Fruit fly (Drosophila melanogaster) whole organism, embryonic: ENCODE results near the gene sud1.

Experiments
- ATbp ChIP-seq: fragments of 200-800 bp; sonication (Bioruptor generic); optimal IDR thresholded peaks from 2 replicates; lab custom pipeline; 2017; ENCODE audit warnings: missing biosample characterization, mild to moderate bottlenecking, missing genetic modification characterization, missing genetic modification reagents
- CG10431 ChIP-seq: fragments of 200-800 bp; sonication (Bioruptor generic); optimal IDR thresholded peaks from 3 replicates; lab custom pipeline; 2018; ENCODE audit warnings: missing biosample characterization, mild to moderate bottlenecking, missing genetic modification characterization
- CG11093 ChIP-seq: fragments of 200-800 bp; sonication (Bioruptor generic); IDR thresholded peaks from 3 replicates; pipeline ENCODE4 v1.3.6; 2022; ENCODE audit warnings: missing biosample characterization, missing genetic modification characterization
- CG1233 ChIP-seq: fragments of 200-800 bp; sonication (Bioruptor generic); optimal IDR thresholded peaks from 4 replicates; lab custom pipeline; 2018; ENCODE audit warnings: missing biosample characterization, mild to moderate bottlenecking, missing genetic modification characterization
- CG13775 ChIP-seq: fragments of 200-800 bp; sonication (Bioruptor generic); optimal IDR thresholded peaks from 3 replicates; lab custom pipeline; 2017; ENCODE audit warnings: missing biosample characterization, mild to moderate bottlenecking, missing genetic modification characterization
- CG13894 ChIP-seq: fragments of 200-800 bp; sonication (Bioruptor generic); optimal IDR thresholded peaks from 3 replicates; lab custom pipeline; 2018; ENCODE audit warnings: missing biosample characterization, mild to moderate bottlenecking, missing genetic modification characterization, moderate library complexity
- CG17359 ChIP-seq: fragments of 200-800 bp; sonication (Bioruptor generic); optimal IDR thresholded peaks from 3 replicates; lab custom pipeline; 2018; ENCODE audit warnings: missing biosample characterization, mild to moderate bottlenecking, missing genetic modification characterization, moderate library complexity
- CG17612 ChIP-seq: fragments of 200-800 bp; sonication (Bioruptor generic); IDR thresholded peaks from 2 replicates; pipeline ENCODE4 v1.3.6; 2022; ENCODE audit warnings: missing biosample characterization, missing genetic modification characterization
- CG1792 ChIP-seq: fragments of 200-800 bp; sonication (Bioruptor generic); optimal IDR thresholded peaks from 2 replicates; lab custom pipeline; 2016; ENCODE audit warnings: missing biosample characterization, missing genetic modification characterization
- CG18599 ChIP-seq: fragments of 200-800 bp; sonication (Bioruptor generic); optimal IDR thresholded peaks from 3 replicates; lab custom pipeline; 2017; ENCODE audit warnings: missing biosample characterization, missing genetic modification characterization, mild to moderate bottlenecking, moderate library complexity, missing genetic modification reagents
- CG18764 ChIP-seq: fragments of 200-800 bp; sonication (Bioruptor generic); optimal IDR thresholded peaks from 3 replicates; lab custom pipeline; 2016; ENCODE audit warnings: missing biosample characterization, missing genetic modification characterization
- CG30020 ChIP-seq: fragments of 200-800 bp; optimal IDR thresholded peaks from 2 replicates; lab custom pipeline; 2019; ENCODE audit warnings: missing biosample characterization, mild to moderate bottlenecking, missing genetic modification characterization, moderate library complexity
- CG30431 ChIP-seq: fragments of 200-800 bp; sonication (Bioruptor generic); optimal IDR thresholded peaks from 2 replicates; lab custom pipeline; 2017; ENCODE audit warnings: missing biosample characterization, missing genetic modification characterization
- CG3065 ChIP-seq: fragments of 200-800 bp; sonication (Bioruptor generic); optimal IDR thresholded peaks from 2 replicates; lab custom pipeline; 2016; ENCODE audit warnings: missing biosample characterization, missing genetic modification characterization
- CG33557 ChIP-seq: fragments of 200-800 bp; sonication (Bioruptor generic); optimal IDR thresholded peaks from 2 replicates; lab custom pipeline; 2019; ENCODE audit warnings: missing biosample characterization, mild to moderate bottlenecking, missing genetic modification characterization, moderate library complexity
- CG7271 ChIP-seq: fragments of 200-800 bp; sonication (Bioruptor generic); optimal IDR thresholded peaks from 2 replicates; lab custom pipeline; 2018; ENCODE audit warnings: missing biosample characterization, mild to moderate bottlenecking, missing genetic modification characterization, moderate library complexity
- CG7786 ChIP-seq: fragments of 200-800 bp; sonication (Bioruptor generic); optimal IDR thresholded peaks from 2 replicates; lab custom pipeline; 2016; ENCODE audit warnings: missing biosample characterization, missing genetic modification characterization
- CG8359 ChIP-seq: fragments of 200-800 bp; sonication (Bioruptor generic); optimal IDR thresholded peaks from 2 replicates; lab custom pipeline; 2017; ENCODE audit warnings: missing biosample characterization, mild to moderate bottlenecking, missing genetic modification characterization, borderline replicate concordance
- D ChIP-seq, 2 experiments: fragments of 200-800 bp in 1 of 2; fragments of >200 bp in 1 of 2; sonication (Bioruptor generic) in 1 of 2; optimal IDR thresholded peaks; 2 replicates in 1 of 2; 3 replicates in 1 of 2; lab custom pipeline; 2017; ENCODE audit warnings: mild to moderate bottlenecking in 1 of 2, missing biosample characterization in 1 of 2, missing genetic modification characterization in 1 of 2, missing genetic modification reagents in 1 of 2
- D19A ChIP-seq: fragments of 200-800 bp; optimal IDR thresholded peaks from 3 replicates; lab custom pipeline; 2019; ENCODE audit warnings: missing biosample characterization, mild to moderate bottlenecking, missing genetic modification characterization, moderate library complexity
- D19B ChIP-seq: fragments of 200-800 bp; sonication (Bioruptor generic); optimal IDR thresholded peaks from 2 replicates; lab custom pipeline; 2017; ENCODE audit warnings: missing biosample characterization, mild to moderate bottlenecking, missing genetic modification characterization
- Lim3 ChIP-seq: fragments of 200-800 bp; sonication (Bioruptor generic); IDR thresholded peaks from 2 replicates; pipeline ENCODE4 v1.3.6; 2022; ENCODE audit warnings: missing biosample characterization, missing genetic modification characterization
- Oli ChIP-seq: fragments of 200-800 bp; sonication (Bioruptor generic); optimal IDR thresholded peaks from 2 replicates; lab custom pipeline; 2018; ENCODE audit warnings: missing biosample characterization, mild to moderate bottlenecking, missing genetic modification characterization, moderate library complexity
- Opbp ChIP-seq: fragments of 200-800 bp; sonication (Bioruptor generic); IDR thresholded peaks from 3 replicates; pipeline ENCODE4 v1.3.6; 2022; ENCODE audit warnings: missing biosample characterization, missing genetic modification characterization; ENCODE audit not compliant: partially characterized antibody
- Spps ChIP-seq: fragments of 200-800 bp; sonication (Bioruptor generic); optimal IDR thresholded peaks from 2 replicates; lab custom pipeline; 2018; ENCODE audit warnings: missing biosample characterization, mild to moderate bottlenecking, missing genetic modification characterization
- Trl ChIP-seq, 3 experiments: fragments of >200 bp in 2 of 3; fragments of 200-800 bp in 1 of 3; sonication (Bioruptor generic) in 1 of 3; optimal IDR thresholded peaks; 2 replicates in 1 of 3; 3 replicates in 2 of 3; lab custom pipeline; 2016 to 2017; ENCODE audit warnings: missing biosample characterization in 1 of 3, missing genetic modification characterization in 1 of 3
- al ChIP-seq: fragments of 200-800 bp; sonication (Bioruptor generic); IDR thresholded peaks from 2 replicates; pipeline ENCODE4 v1.3.6; 2022; ENCODE audit warnings: missing biosample characterization, missing genetic modification characterization
- bigmax ChIP-seq: fragments of 200-800 bp; sonication (Bioruptor generic); optimal IDR thresholded peaks from 2 replicates; lab custom pipeline; 2018; ENCODE audit warnings: missing biosample characterization, mild to moderate bottlenecking, missing genetic modification characterization
- cas ChIP-seq: fragments of 200-800 bp; sonication (Bioruptor generic); IDR thresholded peaks from 2 replicates; pipeline ENCODE4 v1.3.6; 2022; ENCODE audit warnings: missing biosample characterization, missing genetic modification characterization
- croc ChIP-seq: fragments of 200-800 bp; sonication (Bioruptor generic); conservative IDR thresholded peaks from 3 replicates; pipeline ENCODE4 v1.3.6; 2022; ENCODE audit warnings: missing biosample characterization, missing genetic modification characterization
- esg ChIP-seq: fragments of 200-800 bp; sonication (Bioruptor generic); conservative IDR thresholded peaks from 2 replicates; pipeline ENCODE4 v1.3.6; 2022; ENCODE audit warnings: missing biosample characterization, missing genetic modification characterization
- ewg ChIP-seq: fragments of 200-800 bp; sonication (Bioruptor generic); optimal IDR thresholded peaks from 3 replicates; lab custom pipeline; 2017; ENCODE audit warnings: mild to moderate bottlenecking, missing biosample characterization, missing genetic modification reagents, missing genetic modification characterization
- ftz-f1 ChIP-seq: fragments of 200-800 bp; sonication (Bioruptor generic); optimal IDR thresholded peaks from 2 replicates; lab custom pipeline; 2016; ENCODE audit warnings: missing biosample characterization, missing genetic modification characterization
- fu2 ChIP-seq: fragments of 200-800 bp; sonication (Bioruptor generic); optimal IDR thresholded peaks from 2 replicates; lab custom pipeline; 2016; ENCODE audit warnings: missing biosample characterization, missing genetic modification characterization
- gcm2 ChIP-seq: fragments of 200-800 bp; sonication (Bioruptor generic); optimal IDR thresholded peaks from 2 replicates; lab custom pipeline; 2016; ENCODE audit warnings: missing biosample characterization, missing genetic modification characterization
- gt ChIP-seq: fragments of 200-800 bp; sonication (Bioruptor generic); IDR thresholded peaks from 2 replicates; pipeline ENCODE4 v1.3.6; 2022; ENCODE audit warnings: missing biosample characterization, missing genetic modification characterization
- ham ChIP-seq: fragments of 200-800 bp; sonication (Bioruptor generic); IDR thresholded peaks from 2 replicates; pipeline ENCODE4 v1.3.6; 2022; ENCODE audit warnings: missing biosample characterization, missing genetic modification characterization
- jing ChIP-seq: fragments of 200-800 bp; sonication (Bioruptor generic); optimal IDR thresholded peaks from 2 replicates; lab custom pipeline; 2018; ENCODE audit warnings: missing biosample characterization, mild to moderate bottlenecking, missing genetic modification characterization
- jumu ChIP-seq: fragments of 200-800 bp; sonication (Bioruptor generic); optimal IDR thresholded peaks from 3 replicates; lab custom pipeline; 2016; ENCODE audit warnings: missing biosample characterization, missing genetic modification characterization
- klu ChIP-seq: fragments of 200-800 bp; sonication (Bioruptor generic); IDR thresholded peaks from 2 replicates; pipeline ENCODE4 v1.3.6; 2022; ENCODE audit warnings: missing biosample characterization, missing genetic modification characterization
- peb ChIP-seq: fragments of 200-800 bp; sonication (Bioruptor generic); IDR thresholded peaks from 2 replicates; pipeline ENCODE4 v1.3.6; 2022; ENCODE audit warnings: missing biosample characterization, missing genetic modification characterization
- prd ChIP-seq, 3 experiments: fragments of >200 bp in 2 of 3; fragments of 200-800 bp in 1 of 3; sonication (Bioruptor generic) in 1 of 3; optimal IDR thresholded peaks in 2 of 3; IDR thresholded peaks in 1 of 3; 2 replicates in 2 of 3; 3 replicates in 1 of 3; pipeline versions ENCODE4 v1.3.6 to Lab custom; 2017 to 2022; ENCODE audit warnings: missing biosample characterization in 1 of 3, missing genetic modification characterization in 1 of 3
- ranshi ChIP-seq: fragments of 200-800 bp; sonication (Bioruptor generic); IDR thresholded peaks from 2 replicates; pipeline ENCODE4 v1.3.6; 2022; ENCODE audit warnings: missing biosample characterization, missing genetic modification characterization
- shn ChIP-seq: fragments of 200-800 bp; sonication (Bioruptor generic); optimal IDR thresholded peaks from 3 replicates; lab custom pipeline; 2016; ENCODE audit warnings: missing biosample characterization, missing genetic modification characterization
- sisA ChIP-seq: fragments of 200-800 bp; sonication (Bioruptor generic); IDR thresholded peaks from 2 replicates; pipeline ENCODE4 v1.3.6; 2022; ENCODE audit warnings: missing biosample characterization, missing genetic modification characterization
- sug ChIP-seq: fragments of 200-800 bp; optimal IDR thresholded peaks from 2 replicates; lab custom pipeline; 2019; ENCODE audit warnings: missing biosample characterization, mild to moderate bottlenecking, missing genetic modification characterization, moderate library complexity
- z ChIP-seq: fragments of 200-800 bp; sonication (Bioruptor generic); IDR thresholded peaks from 3 replicates; pipeline ENCODE4 v1.3.6; 2022; ENCODE audit warnings: missing biosample characterization, missing genetic modification characterization
- zfh1 ChIP-seq: fragments of 200-800 bp; sonication (Bioruptor generic); IDR thresholded peaks from 3 replicates; pipeline ENCODE4 v1.3.6; 2022; ENCODE audit warnings: missing biosample characterization, missing genetic modification characterization
- zfh2 ChIP-seq: fragments of 200-800 bp; sonication (Bioruptor generic); optimal IDR thresholded peaks from 2 replicates; lab custom pipeline; 2016; ENCODE audit warnings: missing biosample characterization, missing genetic modification characterization

sud1 gene

dm6 chr3R:24870389-24871048 is 47.1 kb downstream of the sud1 start, which contains the start of gene CycB3 (continued):
- no peak for TF ChIP-seq CG13775 (GFP tag; lab: Kevin White, UChicago)
- TF ChIP-seq CG1792 (GFP tag; lab: Kevin White, UChicago): no peak
- TF ChIP-seq CG8359 (GFP tag; lab: Kevin White, UChicago): no peak
- TF ChIP-seq Opbp (GFP tag; lab: Robert Waterston, UW): peak; percentile 56; the same call in 2 of the 3 replicates
- peak; percentile 8 for TF ChIP-seq CG33557 (GFP tag; lab: Kevin White, UChicago)
- TF ChIP-seq peb (GFP tag; lab: Robert Waterston, UW): no peak
- peak; percentile 43; the same call in 1 of the 3 replicates for TF ChIP-seq zfh1
- TF ChIP-seq CG7271: no peak
- no peak for TF ChIP-seq CG30431 (GFP tag; lab: Kevin White, UChicago)
- no peak for TF ChIP-seq sug (tag; lab: Kevin White, UChicago)
- no peak for TF ChIP-seq klu
- TF ChIP-seq CG30020: peak; percentile 8
- TF ChIP-seq CG17612 (GFP tag; lab: Robert Waterston, UW): no peak
- TF ChIP-seq cas (GFP tag; lab: Robert Waterston, UW): no peak
- peak; percentile 30 for TF ChIP-seq Spps (tag; lab: Kevin White, UChicago)
- TF ChIP-seq CG18764 (GFP tag; lab: Kevin White, UChicago): no peak
- TF ChIP-seq jumu (GFP tag; lab: Kevin White, UChicago): no peak
- no peak for TF ChIP-seq sisA (GFP tag; lab: Robert Waterston, UW)
- TF ChIP-seq D (optimal IDR thresholded peaks at IDR 0.05; lab: Kevin White, UChicago): no peak
- TF ChIP-seq D (GFP tag; optimal IDR thresholded peaks at IDR 0.05; lab: Kevin White, UChicago): no peak
- TF ChIP-seq ewg (GFP tag; lab: Kevin White, UChicago): peak; percentile 22
- no peak for TF ChIP-seq ATbp (GFP tag; lab: Kevin White, UChicago)
- no peak for TF ChIP-seq jing
- TF ChIP-seq z (GFP tag; lab: Robert Waterston, UW): no peak
- no peak for TF ChIP-seq al (GFP tag; lab: Robert Waterston, UW)
- no peak for TF ChIP-seq CG18599
- TF ChIP-seq CG1233 (GFP tag; lab: Kevin White, UChicago): peak; percentile 11
- no peak for TF ChIP-seq Trl (optimal IDR thresholded peaks at IDR 0.05; lab: Kevin White, UChicago)
- no peak for TF ChIP-seq Trl (GFP tag; optimal IDR thresholded peaks at IDR 0.05; lab: Kevin White, UChicago)
- TF ChIP-seq ham (GFP tag; lab: Robert Waterston, UW): no peak
- TF ChIP-seq ftz-f1 (GFP tag; lab: Kevin White, UChicago): no peak
- TF ChIP-seq zfh2 (GFP tag; lab: Kevin White, UChicago): no peak
- no peak for TF ChIP-seq CG3065 (GFP tag; lab: Kevin White, UChicago)
- TF ChIP-seq prd (optimal IDR thresholded peaks at IDR 0.05; lab: Kevin White, UChicago): no peak
- TF ChIP-seq prd (GFP tag; IDR thresholded peaks at IDR 0.05; lab: Robert Waterston, UW): 0 out of 3 replicates have a peak, but pooled peaks have one; percentile 13
- no peak for TF ChIP-seq Oli
- TF ChIP-seq CG11093 (GFP tag; lab: Robert Waterston, UW): no peak
- TF ChIP-seq esg (GFP tag; lab: Robert Waterston, UW): no peak
- no peak for TF ChIP-seq CG17359 (tag; lab: Kevin White, UChicago)
- no peak for TF ChIP-seq bigmax (GFP tag; lab: Kevin White, UChicago)
- no peak for TF ChIP-seq D19A
- no peak for TF ChIP-seq Lim3
- no peak for TF ChIP-seq D19B (GFP tag; lab: Kevin White, UChicago)
- TF ChIP-seq CG13894 (tag; lab: Kevin White, UChicago): no peak
- TF ChIP-seq fu2 (GFP tag; lab: Kevin White, UChicago): no peak
- TF ChIP-seq gt: no peak
- no peak for TF ChIP-seq gcm2 (GFP tag; lab: Kevin White, UChicago)
- no peak for TF ChIP-seq croc
- peak; percentile 54 for TF ChIP-seq CG10431
- no peak for TF ChIP-seq CG7786 (GFP tag; lab: Kevin White, UChicago)
- no peak for TF ChIP-seq shn
- TF ChIP-seq ranshi (GFP tag; lab: Robert Waterston, UW): no peak; the same call in 1 of the 2 replicates
